Worm (Caenorhabditis elegans) whole organism, L1 larva: Measurements from ENCODE around the gene srx-63.

ENCODE experiments used
- F16B12.6 ChIP-seq: fragments of 150-350 bp; optimal IDR thresholded peaks from 2 replicates; lab custom pipeline; 2014; ENCODE audit warnings: missing biosample characterization, missing genetic modification characterization
- alr-1 ChIP-seq: fragments of 200-800 bp; sonication (Bioruptor generic); optimal IDR thresholded peaks from 2 replicates; lab custom pipeline; 2018; ENCODE audit warnings: borderline replicate concordance, mild to moderate bottlenecking, missing genetic modification characterization, missing compliant biosample characterization
- ama-1 ChIP-seq: fragments of 150-350 bp; optimal IDR thresholded peaks from 2 replicates; lab custom pipeline; 2014
- efl-1 ChIP-seq, 4 experiments: fragments of 150-350 bp; optimal IDR thresholded peaks in 3 of 4; peaks in 1 of 4; 1 replicate in 1 of 4; 2 replicates in 3 of 4; lab custom pipeline; 2014; ENCODE audit warnings: missing biosample characterization in 2 of 4, missing genetic modification characterization in 2 of 4, missing genetic modification reagents in 2 of 4
- egl-27 ChIP-seq, 2 experiments: fragments of 150-350 bp in 1 of 2; sonication (generic microtip); optimal IDR thresholded peaks; 3 replicates each; lab custom pipeline; 2017 to 2018; ENCODE audit warnings: missing biosample characterization in 2 of 2, missing genetic modification characterization in 2 of 2, missing genetic modification reagents in 2 of 2
- fkh-10 ChIP-seq: sonication (generic microtip); optimal IDR thresholded peaks from 2 replicates; lab custom pipeline; 2017; ENCODE audit warnings: missing biosample characterization, missing genetic modification reagents, missing genetic modification characterization
- fos-1 ChIP-seq: fragments of 150-350 bp; optimal IDR thresholded peaks from 2 replicates; lab custom pipeline; 2014; ENCODE audit warnings: missing biosample characterization, missing genetic modification characterization
- mdl-1 ChIP-seq, 2 experiments: fragments of 150-350 bp; optimal IDR thresholded peaks; 2 replicates each; lab custom pipeline; 2014 to 2017; ENCODE audit warnings: missing biosample characterization in 2 of 2, missing genetic modification characterization in 2 of 2, inconsistent platforms in 1 of 2
- snpc-4 ChIP-seq: fragments of 150-350 bp; optimal IDR thresholded peaks from 2 replicates; lab custom pipeline; 2014; ENCODE audit warnings: missing biosample characterization, missing genetic modification characterization
- unc-62 ChIP-seq: fragments of 150-350 bp; optimal IDR thresholded peaks from 2 replicates; lab custom pipeline; 2014; ENCODE audit warnings: missing biosample characterization, missing genetic modification reagents, missing genetic modification characterization
- ztf-4 ChIP-seq: fragments of 150-350 bp; optimal IDR thresholded peaks from 2 replicates; lab custom pipeline; 2014; ENCODE audit warnings: missing biosample characterization, missing genetic modification characterization

ce11 chrV:3890761-3891160 lies 40.7 kb upstream of the srx-63 start, which contains the start of gene C17E7.9:
- TF ChIP-seq snpc-4 (tag; lab: Kevin White, UChicago) (no peak), fos-1 (no peak), egl-27 (tag; optimal IDR thresholded peaks at IDR 0.05; lab: Kevin White, UChicago) (no peak), F16B12.6 (tag; lab: Kevin White, UChicago) (no peak), efl-1 (optimal IDR thresholded peaks at IDR 0.05; lab: Kevin White, UChicago) (no peak), efl-1 (GFP tag; optimal IDR thresholded peaks at IDR 0.05 in 1 of 2; lab: Kevin White, UChicago) (no peak), ama-1 (lab: Kevin White, UChicago) (no peak), alr-1 (tag; lab: Kevin White, UChicago) (no peak), ztf-4 (no peak), fkh-10 (GFP tag; lab: Kevin White, UChicago) (no peak), unc-62 (GFP tag; lab: Kevin White, UChicago) (no peak), mdl-1 (tag; optimal IDR thresholded peaks at IDR 0.05; lab: Kevin White, UChicago) (no peak)
